Fruit fly (Drosophila melanogaster) Kc167 (cell line): Measurements from ENCODE around the gene ctrip.

Experiments
- Myc ChIP-seq: fragments of >200 bp; optimal IDR thresholded peaks from 2 replicates; lab custom pipeline; 2017; ENCODE audit warnings: missing external identifiers
- Sin3A ChIP-seq: fragments of >200 bp; optimal IDR thresholded peaks from 2 replicates; lab custom pipeline; 2018; ENCODE audit warnings: missing external identifiers
- h ChIP-seq: fragments of >200 bp; optimal IDR thresholded peaks from 3 replicates; lab custom pipeline; 2018; ENCODE audit warnings: missing external identifiers
- insv ChIP-seq: fragments of >200 bp; optimal IDR thresholded peaks from 3 replicates; lab custom pipeline; 2018; ENCODE audit warnings: missing external identifiers
- psq ChIP-seq: fragments of >200 bp; optimal IDR thresholded peaks from 2 replicates; lab custom pipeline; 2017; ENCODE audit warnings: missing external identifiers
- ttk ChIP-seq: sonication (Bioruptor generic); optimal IDR thresholded peaks from 2 replicates; lab custom pipeline; 2017; ENCODE audit warnings: missing external identifiers

ctrip gene

dm6 chr3R:4740592-4741500 is 71.0 kb downstream of the ctrip start:
- TF ChIP-seq Myc (lab: Kevin White, UChicago) (no peak), Sin3A (lab: Kevin White, UChicago) (no peak), ttk (lab: Kevin White, UChicago) (no peak), h (lab: Kevin White, UChicago) (no peak), psq (no peak), insv (lab: Kevin White, UChicago) (no peak)

DNA sequence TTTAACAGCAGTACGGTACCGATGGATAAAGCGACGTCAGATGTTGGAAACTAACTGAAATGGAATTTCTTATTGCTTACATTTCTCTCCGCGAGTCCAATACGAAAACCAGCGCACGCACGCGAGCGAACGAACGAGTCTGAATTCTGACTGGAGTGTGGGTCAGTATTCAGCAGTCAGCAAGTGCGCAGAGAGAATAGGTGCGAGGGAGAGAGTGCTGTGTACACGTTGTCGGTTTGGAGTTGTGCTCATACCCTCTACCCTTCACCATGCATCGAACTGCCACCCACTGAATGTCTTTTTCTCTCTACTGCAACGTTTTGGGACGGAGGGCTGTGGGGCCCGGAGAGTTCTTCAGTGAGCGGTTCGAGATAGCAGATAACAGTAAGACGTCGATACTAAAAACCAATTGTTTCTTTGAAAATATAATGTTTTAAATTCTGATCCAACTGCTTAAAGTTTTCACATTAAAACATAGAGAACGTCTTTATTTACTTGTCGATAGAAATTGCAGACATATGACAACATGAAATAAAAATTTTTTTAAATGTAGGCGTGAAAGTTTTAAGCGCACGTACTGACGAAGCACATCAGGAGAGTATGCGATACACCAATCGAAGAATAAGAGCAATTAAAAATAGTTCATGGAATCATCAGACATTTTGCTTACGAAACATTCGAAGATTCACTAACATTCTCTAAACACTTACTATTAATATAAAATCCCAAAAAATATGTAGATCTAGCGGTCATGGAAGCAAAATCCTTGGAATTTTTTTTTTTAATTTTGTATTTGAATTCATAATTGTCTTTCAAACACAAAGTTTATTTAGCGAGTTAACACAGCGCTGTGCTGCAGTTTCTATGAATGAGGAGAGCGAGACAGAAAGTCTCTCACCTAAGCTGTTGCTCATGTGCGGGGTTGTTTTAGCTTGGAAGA is 72.1 kb downstream of the ctrip start:
- TF ChIP-seq psq (no peak), h (lab: Kevin White, UChicago) (no peak), Sin3A (lab: Kevin White, UChicago) (no peak), insv (lab: Kevin White, UChicago) (no peak), Myc (lab: Kevin White, UChicago) (no peak), ttk (lab: Kevin White, UChicago) (no peak)

- TF ChIP-seq h (lab: Kevin White, UChicago) (no peak), Myc (lab: Kevin White, UChicago) (no peak), psq (no peak), insv (lab: Kevin White, UChicago) (no peak), Sin3A (lab: Kevin White, UChicago) (no peak), ttk (lab: Kevin White, UChicago) (no peak)
Observed at dm6 chr3R:4739192-4739491, 72.8 kb downstream of the ctrip start.

dm6 chr3R:4738494-4739191 is 73.3 kb downstream of the ctrip start:
- no peak for TF ChIP-seq h (lab: Kevin White, UChicago)
- TF ChIP-seq ttk (lab: Kevin White, UChicago) = no peak
- TF ChIP-seq Sin3A (lab: Kevin White, UChicago) = no peak
- no peak for TF ChIP-seq psq
- TF ChIP-seq Myc (lab: Kevin White, UChicago) = no peak
- no peak for TF ChIP-seq insv (lab: Kevin White, UChicago)
